Worm (Caenorhabditis elegans) whole organism, L4 larva: ENCODE results near the gene dmsr-6.

ENCODE experiments used
- D1046.2 ChIP-seq: fragments of 200-800 bp; sonication (Bioruptor generic); IDR thresholded peaks from 2 replicates; pipeline ENCODE4 v1.3.6; 2022; ENCODE audit warnings: missing genetic modification characterization, missing compliant biosample characterization
- F44E2.7 ChIP-seq: fragments of 200-800 bp; sonication (Bioruptor generic); IDR thresholded peaks from 2 replicates; pipeline ENCODE4 v2.1.2; 2022; ENCODE audit warnings: missing genetic modification characterization, missing compliant biosample characterization
- T26A8.4 ChIP-seq: fragments of 200-800 bp; sonication (Bioruptor generic); IDR thresholded peaks from 2 replicates; pipeline ENCODE4 v1.3.6; 2022; ENCODE audit warnings: missing genetic modification characterization, missing compliant biosample characterization
- aha-1 ChIP-seq: fragments of 150-350 bp; peaks from one replicate; lab custom pipeline; 2014; ENCODE audit warnings: missing biosample characterization, missing genetic modification characterization
- ama-1 ChIP-seq: fragments of 150-350 bp; optimal IDR thresholded peaks from 2 replicates; lab custom pipeline; 2014; ENCODE audit warnings: inconsistent platforms, mixed read lengths
- arid-1 ChIP-seq: fragments of 200-800 bp; sonication (Bioruptor generic); conservative IDR thresholded peaks from 2 replicates; pipeline ENCODE4 v1.3.6; 2022; ENCODE audit warnings: missing genetic modification reagents, missing genetic modification characterization, missing compliant biosample characterization
- ceh-62 ChIP-seq: sonication (generic microtip); optimal IDR thresholded peaks from 2 replicates; lab custom pipeline; 2017; ENCODE audit warnings: missing biosample characterization, missing genetic modification characterization
- ceh-82 ChIP-seq: sonication (generic microtip); optimal IDR thresholded peaks from 2 replicates; lab custom pipeline; 2017; ENCODE audit warnings: missing biosample characterization, missing genetic modification characterization
- ces-1 ChIP-seq: fragments of 150-350 bp; sonication (generic microtip); optimal IDR thresholded peaks from 4 replicates; lab custom pipeline; 2014; ENCODE audit warnings: missing biosample characterization, missing genetic modification reagents, missing genetic modification characterization
- cey-2 ChIP-seq: sonication (generic microtip); optimal IDR thresholded peaks from 3 replicates; lab custom pipeline; 2017; ENCODE audit warnings: missing genetic modification characterization, mild to moderate bottlenecking, missing compliant biosample characterization, antibody characterized with exemption, borderline replicate concordance; ENCODE audit not compliant: insufficient read depth
- daf-12 ChIP-seq: fragments of 150-350 bp; optimal IDR thresholded peaks from 2 replicates; lab custom pipeline; 2014; ENCODE audit warnings: missing biosample characterization, missing genetic modification reagents, missing genetic modification characterization
- daf-19 ChIP-seq: fragments of 200-800 bp; sonication (Bioruptor generic); conservative IDR thresholded peaks from 2 replicates; pipeline ENCODE4 v1.3.6; 2022; ENCODE audit warnings: missing genetic modification characterization, missing compliant biosample characterization
- duxl-1 ChIP-seq: sonication (generic microtip); optimal IDR thresholded peaks from 2 replicates; lab custom pipeline; 2016; ENCODE audit warnings: mild to moderate bottlenecking, missing genetic modification characterization, moderate library complexity, missing compliant biosample characterization; ENCODE audit not compliant: poor library complexity
- egl-43 ChIP-seq: fragments of 200-800 bp; sonication (Bioruptor generic); IDR thresholded peaks from 2 replicates; pipeline ENCODE4 v1.3.6; 2022; ENCODE audit warnings: missing genetic modification reagents, missing genetic modification characterization, missing compliant biosample characterization
- gei-8 ChIP-seq: fragments of 200-800 bp; sonication (Bioruptor generic); optimal IDR thresholded peaks from 2 replicates; lab custom pipeline; 2018; ENCODE audit warnings: mild to moderate bottlenecking, missing genetic modification characterization, missing compliant biosample characterization
- hlh-11 ChIP-seq: fragments of 200-800 bp; sonication (Bioruptor generic); optimal IDR thresholded peaks from 2 replicates; lab custom pipeline; 2018; ENCODE audit warnings: mild to moderate bottlenecking, missing genetic modification characterization, missing compliant biosample characterization
- hlh-30 ChIP-seq: sonication (generic microtip); optimal IDR thresholded peaks from 2 replicates; lab custom pipeline; 2017; ENCODE audit warnings: antibody characterized with exemption, mild to moderate bottlenecking, missing genetic modification characterization, missing compliant biosample characterization; ENCODE audit not compliant: insufficient read depth
- lin-15B ChIP-seq: fragments of 150-350 bp; sonication (generic microtip); optimal IDR thresholded peaks from 3 replicates; lab custom pipeline; 2014; ENCODE audit warnings: missing biosample characterization, missing genetic modification characterization
- lin-29 ChIP-seq: fragments of 200-800 bp; sonication (Bioruptor generic); IDR thresholded peaks from 2 replicates; pipeline ENCODE4 v1.3.6; 2022; ENCODE audit warnings: missing genetic modification reagents, missing genetic modification characterization, missing compliant biosample characterization
- lin-38 ChIP-seq: fragments of 200-800 bp; sonication (Bioruptor generic); IDR thresholded peaks from 2 replicates; pipeline ENCODE4 v1.3.6; 2022; ENCODE audit warnings: missing genetic modification reagents, missing genetic modification characterization, missing compliant biosample characterization
- lir-3 ChIP-seq: sonication (generic microtip); optimal IDR thresholded peaks from 2 replicates; lab custom pipeline; 2016; ENCODE audit warnings: mild to moderate bottlenecking, missing genetic modification characterization, missing compliant biosample characterization
- lsy-2 ChIP-seq, 2 experiments: fragments of 150-350 bp in 1 of 2; sonication (generic microtip) in 1 of 2; optimal IDR thresholded peaks; 2 replicates each; lab custom pipeline; 2014 to 2017; ENCODE audit warnings: missing biosample characterization in 2 of 2, missing genetic modification characterization in 2 of 2
- madf-5 ChIP-seq, 2 experiments: fragments of 200-800 bp; sonication (Bioruptor generic); IDR thresholded peaks; 2 replicates each; pipeline ENCODE4 v1.3.6; 2022; ENCODE audit warnings: missing compliant biosample characterization in 2 of 2, missing genetic modification characterization in 2 of 2
- mxl-2 ChIP-seq: fragments of 200-800 bp; sonication (Bioruptor generic); conservative IDR thresholded peaks from 2 replicates; pipeline ENCODE4 v1.3.6; 2022; ENCODE audit warnings: missing genetic modification reagents, missing genetic modification characterization, missing compliant biosample characterization
- nhr-111 ChIP-seq: fragments of 200-800 bp; sonication (Bioruptor generic); optimal IDR thresholded peaks from 2 replicates; lab custom pipeline; 2018; ENCODE audit warnings: mild to moderate bottlenecking, missing genetic modification characterization, missing compliant biosample characterization
- nhr-237 ChIP-seq: sonication (generic microtip); optimal IDR thresholded peaks from 2 replicates; lab custom pipeline; 2017; ENCODE audit warnings: missing biosample characterization, missing genetic modification characterization
- nhr-28 ChIP-seq: fragments of 150-350 bp; optimal IDR thresholded peaks from 2 replicates; lab custom pipeline; 2014; ENCODE audit warnings: missing biosample characterization, missing genetic modification characterization
- nhr-42 ChIP-seq: fragments of 200-800 bp; sonication (Bioruptor generic); IDR thresholded peaks from 2 replicates; pipeline ENCODE4 v1.3.6; 2022; ENCODE audit warnings: missing genetic modification characterization, missing compliant biosample characterization
- nhr-48 ChIP-seq: sonication (generic microtip); optimal IDR thresholded peaks from 2 replicates; lab custom pipeline; 2016; ENCODE audit warnings: mild to moderate bottlenecking, missing genetic modification characterization, missing compliant biosample characterization
- nhr-77 ChIP-seq: fragments of 150-350 bp; optimal IDR thresholded peaks from 2 replicates; lab custom pipeline; 2014; ENCODE audit warnings: missing biosample characterization, missing genetic modification characterization
- pha-4 ChIP-seq, 2 experiments: fragments of 150-350 bp in 1 of 2; fragments of 200-800 bp in 1 of 2; sonication (Bioruptor generic) in 1 of 2; IDR thresholded peaks in 1 of 2; optimal IDR thresholded peaks in 1 of 2; 2 replicates each; pipeline versions ENCODE4 v1.3.6 to Lab custom; 2014 to 2022; ENCODE audit warnings: missing genetic modification characterization in 2 of 2, missing genetic modification reagents in 2 of 2, missing biosample characterization in 1 of 2, missing compliant biosample characterization in 1 of 2
- php-3 ChIP-seq: fragments of 200-800 bp; sonication (Bioruptor generic); IDR thresholded peaks from 2 replicates; pipeline ENCODE4 v1.3.6; 2022; ENCODE audit warnings: missing genetic modification reagents, missing genetic modification characterization, missing compliant biosample characterization
- pqm-1 ChIP-seq: sonication (generic microtip); optimal IDR thresholded peaks from 2 replicates; lab custom pipeline; 2017; ENCODE audit warnings: missing biosample characterization, missing genetic modification characterization
- saeg-2 ChIP-seq: fragments of 200-800 bp; sonication (Bioruptor generic); IDR thresholded peaks from 2 replicates; pipeline ENCODE4 v1.3.6; 2022; ENCODE audit warnings: missing genetic modification reagents, missing genetic modification characterization, missing compliant biosample characterization
- set-16 ChIP-seq: fragments of 200-800 bp; sonication (Bioruptor generic); IDR thresholded peaks from 2 replicates; pipeline ENCODE4 v1.3.6; 2022; ENCODE audit warnings: missing genetic modification reagents, missing genetic modification characterization, missing compliant biosample characterization
- skn-1 ChIP-seq: fragments of 150-350 bp; optimal IDR thresholded peaks from 2 replicates; lab custom pipeline; 2014; ENCODE audit warnings: missing biosample characterization, missing genetic modification characterization
- tag-97 ChIP-seq: fragments of 200-800 bp; sonication (Bioruptor generic); IDR thresholded peaks from 2 replicates; pipeline ENCODE4 v1.3.6; 2022; ENCODE audit warnings: missing genetic modification characterization, missing compliant biosample characterization
- tra-1 ChIP-seq: fragments of 200-800 bp; sonication (Bioruptor generic); IDR thresholded peaks from 2 replicates; pipeline ENCODE4 v1.3.6; 2022; ENCODE audit warnings: missing genetic modification reagents, missing genetic modification characterization, missing compliant biosample characterization
- unc-62 ChIP-seq, 3 experiments: fragments of 150-350 bp in 1 of 3; sonication (generic microtip); optimal IDR thresholded peaks in 2 of 3; peaks in 1 of 3; 1 replicate in 1 of 3; 2 replicates in 2 of 3; lab custom pipeline; 2014 to 2017; ENCODE audit warnings: missing biosample characterization in 3 of 3, missing genetic modification characterization in 3 of 3, missing genetic modification reagents in 3 of 3, missing genotype in 1 of 3
- zag-1 ChIP-seq: fragments of 150-350 bp; optimal IDR thresholded peaks from 2 replicates; lab custom pipeline; 2014; ENCODE audit warnings: missing biosample characterization, missing genetic modification characterization
- ztf-11 ChIP-seq: fragments of 150-350 bp; optimal IDR thresholded peaks from 2 replicates; lab custom pipeline; 2014; ENCODE audit warnings: missing biosample characterization, missing genetic modification characterization

Gene dmsr-6

ce11 chrII:14455332-14455731 lies at the start of gene dmsr-6:
Gene dmsr-6, plus strand, starts transcription at chrII:14455632.
- TF ChIP-seq tag-97 (no peak), lir-3 (tag; lab: Kevin White, UChicago) (no peak), aha-1 (tag; lab: Kevin White, UChicago) (no peak), lin-15B (tag; lab: Kevin White, UChicago) (no peak)

ce11 chrII:14406117-14406935 lies 49.1 kb upstream of the dmsr-6 start:
- peak in 1 of 2 experiments; percentile 61 for TF ChIP-seq unc-62 (GFP tag; optimal IDR thresholded peaks at IDR 0.05 in 1 of 2; lab: Kevin White, UChicago)
- TF ChIP-seq unc-62 (tag; optimal IDR thresholded peaks at IDR 0.05; lab: Kevin White, UChicago): no peak
- peak; percentile 88 for TF ChIP-seq aha-1 (tag; lab: Kevin White, UChicago)
- no peak for TF ChIP-seq egl-43 (GFP tag; lab: Robert Waterston, UW)
- no peak; the same call in 1 of the 2 replicates for TF ChIP-seq pha-4 (GFP tag; IDR thresholded peaks at IDR 0.05; lab: Robert Waterston, UW)
- TF ChIP-seq pha-4 (tag; optimal IDR thresholded peaks at IDR 0.05; lab: Kevin White, UChicago): peak; percentile 83
- TF ChIP-seq T26A8.4 (GFP tag; lab: Robert Waterston, UW): peak; percentile 66
- no peak for TF ChIP-seq nhr-111 (GFP tag; lab: Kevin White, UChicago)
- TF ChIP-seq duxl-1 (tag; lab: Kevin White, UChicago): peak; percentile 7
- no peak for TF ChIP-seq F44E2.7 (GFP tag; lab: Robert Waterston, UW)
- peak; percentile 67; the same call in 1 of the 2 replicates for TF ChIP-seq set-16 (GFP tag; lab: Robert Waterston, UW)
- TF ChIP-seq nhr-28 (tag; lab: Kevin White, UChicago): peak; percentile 0
- TF ChIP-seq cey-2 (tag; lab: Kevin White, UChicago): no peak
- peak in 1 of 2 experiments; percentile 11 for TF ChIP-seq lsy-2 (tag; optimal IDR thresholded peaks at IDR 0.05; lab: Kevin White, UChicago)
- 0 out of 2 replicates have a peak, but pooled peaks have one; percentile 11 for TF ChIP-seq daf-19 (GFP tag; lab: Robert Waterston, UW)
- TF ChIP-seq, all 104 proteins: peak for 9

- peak; percentile 68 for TF ChIP-seq nhr-77
- TF ChIP-seq D1046.2 (GFP tag; lab: Robert Waterston, UW): 0 out of 2 replicates have a peak, but pooled peaks have one; percentile 9
- no peak for TF ChIP-seq ceh-62 (tag; lab: Kevin White, UChicago)
- no peak for TF ChIP-seq gei-8
- no peak for TF ChIP-seq ztf-11 (tag; lab: Kevin White, UChicago)
- 0 out of 2 replicates have a peak, but pooled peaks have one; percentile 42 for TF ChIP-seq arid-1 (GFP tag; lab: Robert Waterston, UW)
- no peak for TF ChIP-seq zag-1
- TF ChIP-seq aha-1 (tag; lab: Kevin White, UChicago): peak; percentile 80
- TF ChIP-seq saeg-2 (GFP tag; lab: Robert Waterston, UW): peak; percentile 76
- peak; percentile 50 for TF ChIP-seq lir-3 (tag; lab: Kevin White, UChicago)
- TF ChIP-seq F44E2.7 (GFP tag; lab: Robert Waterston, UW): no peak
- TF ChIP-seq tag-97: no peak
- TF ChIP-seq mxl-2 (GFP tag; lab: Robert Waterston, UW): no peak
- TF ChIP-seq hlh-30: peak; percentile 61
- no peak for TF ChIP-seq ceh-82 (tag; lab: Kevin White, UChicago)
- TF ChIP-seq ces-1 (GFP tag; lab: Kevin White, UChicago): no peak
- TF ChIP-seq nhr-48 (tag; lab: Kevin White, UChicago): peak; percentile 27
- no peak for TF ChIP-seq pqm-1 (tag; lab: Kevin White, UChicago)
- TF ChIP-seq hlh-11: peak; percentile 63
- peak; percentile 88 for TF ChIP-seq nhr-42
- no peak for TF ChIP-seq tra-1 (GFP tag; lab: Robert Waterston, UW)
- peak; percentile 84 for TF ChIP-seq php-3 (GFP tag; lab: Robert Waterston, UW)
- peak; percentile 69 for TF ChIP-seq lin-29 (GFP tag; lab: Robert Waterston, UW)
- no peak for TF ChIP-seq daf-12 (tag; lab: Kevin White, UChicago)
- no peak for TF ChIP-seq nhr-237
- TF ChIP-seq pha-4 (GFP tag; IDR thresholded peaks at IDR 0.05; lab: Robert Waterston, UW): peak; percentile 75; the same call in 1 of the 2 replicates
- TF ChIP-seq pha-4 (tag; optimal IDR thresholded peaks at IDR 0.05; lab: Kevin White, UChicago): peak; percentile 68
- no peak for TF ChIP-seq ama-1
- TF ChIP-seq lin-38 (GFP tag; lab: Robert Waterston, UW): peak; percentile 72
- TF ChIP-seq madf-5 (GFP tag; IDR thresholded peaks at IDR 0.05; lab: Robert Waterston, UW): peak in 1 of 2 experiments; percentile 4; a peak in 1 of 4 replicates
- TF ChIP-seq skn-1: no peak
These were observed 47.8 kb upstream of the dmsr-6 start for ce11 chrII:14407332-14408270.
